Fruit fly (Drosophila melanogaster): ENCODE results near the gene SdhD.
A peak's percentile ranks its signal among the peaks of the same experiment; 100 is the strongest.

The SdhD gene

dm6 chr3R:23725711-23726349 lies 34.6 kb downstream of the SdhD start (continued):
- TF ChIP-seq CG3838 (GFP tag; optimal IDR thresholded peaks at IDR 0.05), result no peak
- peak; percentile 38 for TF ChIP-seq D19A (tag; optimal IDR thresholded peaks at IDR 0.05)
- TF ChIP-seq dysf (GFP tag; IDR thresholded peaks at IDR 0.05), result no peak; the same call in 2 of the 3 replicates
- TF ChIP-seq CG8281 (tag; optimal IDR thresholded peaks at IDR 0.05), result no peak
- peak in 1 of 2 experiments; percentile 51 for TF ChIP-seq Pdp1 (GFP tag; optimal IDR thresholded peaks at IDR 0.05)
- TF ChIP-seq zen2 (GFP tag; IDR thresholded peaks at IDR 0.05; ENCODE audit: partially characterized antibody), result no peak
- peak; percentile 2 for TF ChIP-seq Dek (tag; optimal IDR thresholded peaks at IDR 0.05)
- TF ChIP-seq CG10366 (GFP tag; IDR thresholded peaks at IDR 0.05), result no peak
- no peak for TF ChIP-seq CG9215 (GFP tag; IDR thresholded peaks at IDR 0.05)
- TF ChIP-seq chm (GFP tag; IDR thresholded peaks at IDR 0.05), result no peak
- peak; percentile 20 for TF ChIP-seq CoRest (tag; optimal IDR thresholded peaks at IDR 0.05)
- TF ChIP-seq Six4 (GFP tag; optimal IDR thresholded peaks at IDR 0.05), result no peak
- TF ChIP-seq Hand (GFP tag; optimal IDR thresholded peaks at IDR 0.05), result no peak
- no peak for TF ChIP-seq Ets97D (GFP tag; optimal IDR thresholded peaks at IDR 0.05)
- no peak for TF ChIP-seq CG33557 (GFP tag; optimal IDR thresholded peaks at IDR 0.05)
- no peak for TF ChIP-seq luna (GFP tag; optimal IDR thresholded peaks at IDR 0.05)
- no peak for TF ChIP-seq HLHmδ (GFP tag; optimal IDR thresholded peaks at IDR 0.05)
- no peak for TF ChIP-seq zf30C (GFP tag; optimal IDR thresholded peaks at IDR 0.05)
- TF ChIP-seq CG12299 (tag; optimal IDR thresholded peaks at IDR 0.05), result peak; percentile 30
- peak; percentile 49; the same call in 1 of the 2 replicates for TF ChIP-seq CG7372 (GFP tag; IDR thresholded peaks at IDR 0.05)
- TF ChIP-seq bbx (GFP tag; IDR thresholded peaks at IDR 0.05; ENCODE audit: partially characterized antibody), result no peak
- no peak for TF ChIP-seq lmd (GFP tag; IDR thresholded peaks at IDR 0.05)
- TF ChIP-seq CG15514 (GFP tag; optimal IDR thresholded peaks at IDR 0.05), result peak; percentile 40
- peak; percentile 68 for TF ChIP-seq lab (GFP tag; optimal IDR thresholded peaks at IDR 0.05)
- TF ChIP-seq Hsf (GFP tag; optimal IDR thresholded peaks at IDR 0.05), result no peak
- TF ChIP-seq sob (GFP tag; IDR thresholded peaks at IDR 0.05), result peak; percentile 63; the same call in 1 of the 2 replicates
- TF ChIP-seq CG11456 (GFP tag; IDR thresholded peaks at IDR 0.05), result no peak
- no peak for TF ChIP-seq Hmx (GFP tag; optimal IDR thresholded peaks at IDR 0.05)
- no peak for TF ChIP-seq pum (GFP tag; optimal IDR thresholded peaks at IDR 0.05)
- TF ChIP-seq p53 (GFP tag; optimal IDR thresholded peaks at IDR 0.05), result no peak
- peak; percentile 40 for TF ChIP-seq nau (GFP tag; optimal IDR thresholded peaks at IDR 0.05)
- TF ChIP-seq so (GFP tag; IDR thresholded peaks at IDR 0.05), result 0 out of 3 replicates have a peak, but pooled peaks have one; percentile 9
- no peak for TF ChIP-seq CG9817 (tag; optimal IDR thresholded peaks at IDR 0.05)
- no peak for TF ChIP-seq usp (GFP tag; optimal IDR thresholded peaks at IDR 0.05)
- no peak for TF ChIP-seq tup (GFP tag; optimal IDR thresholded peaks at IDR 0.05)
- TF ChIP-seq salm (tag; optimal IDR thresholded peaks at IDR 0.05), result peak; percentile 28
- no peak for TF ChIP-seq ase (GFP tag; IDR thresholded peaks at IDR 0.05)
- peak; percentile 50; the same call in 2 of the 3 replicates for TF ChIP-seq ci (GFP tag; IDR thresholded peaks at IDR 0.05)
- no peak for TF ChIP-seq mam (GFP tag; optimal IDR thresholded peaks at IDR 0.05)
- TF ChIP-seq CG11723 (GFP tag; optimal IDR thresholded peaks at IDR 0.05), result no peak
- no peak for TF ChIP-seq Sox102F (GFP tag; optimal IDR thresholded peaks at IDR 0.05)
- TF ChIP-seq Hey (tag; optimal IDR thresholded peaks at IDR 0.05), result peak; percentile 41
- TF ChIP-seq chinmo (GFP tag; IDR thresholded peaks at IDR 0.05; ENCODE audit: partially characterized antibody), result 0 out of 4 replicates have a peak, but pooled peaks have one; percentile 32
- no peak for TF ChIP-seq Oli (tag; optimal IDR thresholded peaks at IDR 0.05)
- no peak for TF ChIP-seq CG12155 (GFP tag; optimal IDR thresholded peaks at IDR 0.05)
- TF ChIP-seq CG13123 (GFP tag; optimal IDR thresholded peaks at IDR 0.05), result no peak
- TF ChIP-seq CG8924 (tag; optimal IDR thresholded peaks at IDR 0.05), result no peak
- TF ChIP-seq exex (tag; optimal IDR thresholded peaks at IDR 0.05), result no peak
- 0 out of 2 replicates have a peak, but pooled peaks have one; percentile 14 for TF ChIP-seq CG32767 (GFP tag; IDR thresholded peaks at IDR 0.05)
- no peak for TF ChIP-seq CG11560 (tag; IDR thresholded peaks at IDR 0.05)

Measured in whole organism, embryonic.